Fruit fly (Drosophila melanogaster) whole organism, wandering third instar larva: ENCODE data around the gene CG11911.
A peak's percentile ranks its signal among the peaks of the same experiment; 100 is the strongest.

Experiments
- Abd-B ChIP-seq: fragments of >200 bp; optimal IDR thresholded peaks from 2 replicates; lab custom pipeline; 2017; ENCODE audit warnings: missing biosample characterization, missing genetic modification characterization
- CG32264 ChIP-seq: fragments of 200-800 bp; sonication (Bioruptor generic); optimal IDR thresholded peaks from 2 replicates; lab custom pipeline; 2016; ENCODE audit warnings: missing biosample characterization, missing genetic modification characterization
- CG9705 ChIP-seq: fragments of 200-800 bp; sonication (Bioruptor generic); optimal IDR thresholded peaks from 2 replicates; lab custom pipeline; 2018; ENCODE audit warnings: missing biosample characterization, mild to moderate bottlenecking, missing genetic modification characterization
- CrebA ChIP-seq: fragments of 200-800 bp; sonication (Bioruptor generic); optimal IDR thresholded peaks from 2 replicates; lab custom pipeline; 2016; ENCODE audit warnings: missing biosample characterization, mild to moderate bottlenecking, missing genetic modification characterization, borderline replicate concordance
- GATAd ChIP-seq: sonication (Bioruptor generic); optimal IDR thresholded peaks from 2 replicates; lab custom pipeline; 2016; ENCODE audit warnings: missing biosample characterization, missing genetic modification characterization
- HLH106 ChIP-seq: fragments of 200-800 bp; optimal IDR thresholded peaks from 3 replicates; lab custom pipeline; 2019; ENCODE audit warnings: missing biosample characterization, mild to moderate bottlenecking, missing genetic modification characterization, moderate library complexity
- Hr83 ChIP-seq: fragments of 200-300 bp; sonication (Bioruptor generic); optimal IDR thresholded peaks from 2 replicates; lab custom pipeline; 2016; ENCODE audit warnings: missing biosample characterization, mild to moderate bottlenecking, missing genetic modification characterization, moderate library complexity; ENCODE audit not compliant: poor library complexity, severe bottlenecking
- Jra ChIP-seq: sonication (Bioruptor generic); optimal IDR thresholded peaks from 2 replicates; lab custom pipeline; 2016; ENCODE audit warnings: missing biosample characterization, missing genetic modification characterization
- Myc ChIP-seq: fragments of >200 bp; optimal IDR thresholded peaks from 2 replicates; lab custom pipeline; 2017
- N ChIP-seq: fragments of >200 bp; optimal IDR thresholded peaks from 2 replicates; lab custom pipeline; 2018; ENCODE audit warnings: missing biosample characterization, missing external identifiers, missing genetic modification characterization
- OdsH ChIP-seq: fragments of 200-800 bp; sonication (Bioruptor generic); optimal IDR thresholded peaks from 2 replicates; lab custom pipeline; 2016; ENCODE audit warnings: missing biosample characterization, mild to moderate bottlenecking, missing genetic modification characterization
- Rel ChIP-seq, 2 experiments: fragments of 200-800 bp; sonication (Bioruptor generic) in 1 of 2; optimal IDR thresholded peaks; 2 replicates in 1 of 2; 3 replicates in 1 of 2; lab custom pipeline; 2016 to 2019; ENCODE audit warnings: mild to moderate bottlenecking in 2 of 2, missing biosample characterization in 2 of 2, missing genetic modification characterization in 2 of 2, moderate library complexity in 1 of 2
- Sp1 ChIP-seq: fragments of 200-800 bp; sonication (Bioruptor generic); optimal IDR thresholded peaks from 3 replicates; lab custom pipeline; 2019; ENCODE audit warnings: missing biosample characterization, mild to moderate bottlenecking, missing genetic modification characterization, moderate library complexity
- Vsx2 ChIP-seq: fragments of 200-300, 225-300 bp; sonication (Bioruptor generic); optimal IDR thresholded peaks from 2 replicates; lab custom pipeline; 2018; ENCODE audit warnings: missing biosample characterization, missing genetic modification characterization; ENCODE audit not compliant: partially characterized antibody
- br ChIP-seq: fragments of 200-800 bp; sonication (Bioruptor generic); optimal IDR thresholded peaks from 2 replicates; lab custom pipeline; 2016; ENCODE audit warnings: missing biosample characterization, missing genetic modification characterization
- dl ChIP-seq, 2 experiments: fragments of 175-275, 200-275 bp in 1 of 2; fragments of 200-275 bp in 1 of 2; sonication (Bioruptor generic); optimal IDR thresholded peaks; lab custom pipeline; 2018; ENCODE audit warnings: mild to moderate bottlenecking in 2 of 2, missing biosample characterization in 2 of 2, missing genetic modification characterization in 2 of 2, moderate library complexity in 2 of 2; ENCODE audit not compliant: partially characterized antibody in 2 of 2, insufficient read depth in 1 of 2
- dmrt93B ChIP-seq: fragments of 200-800 bp; sonication (Bioruptor generic); optimal IDR thresholded peaks from 2 replicates; lab custom pipeline; 2018; ENCODE audit warnings: missing biosample characterization, mild to moderate bottlenecking, missing genetic modification characterization
- dsf ChIP-seq: sonication (Bioruptor generic); optimal IDR thresholded peaks from 2 replicates; lab custom pipeline; 2016; ENCODE audit warnings: missing biosample characterization, missing genetic modification characterization, borderline replicate concordance
- ey ChIP-seq: fragments of 200-800 bp; sonication (Bioruptor generic); optimal IDR thresholded peaks from 2 replicates; lab custom pipeline; 2016; ENCODE audit warnings: missing biosample characterization, missing genetic modification characterization
- foxo ChIP-seq, 2 experiments: fragments of 200-800 bp; sonication (Bioruptor generic); optimal IDR thresholded peaks; 2 replicates in 1 of 2; 3 replicates in 1 of 2; lab custom pipeline; 2016 to 2017; ENCODE audit warnings: missing biosample characterization in 2 of 2, missing genetic modification characterization in 2 of 2
- h ChIP-seq: fragments of 200-800 bp; sonication (Bioruptor generic); optimal IDR thresholded peaks from 3 replicates; lab custom pipeline; 2016; ENCODE audit warnings: missing biosample characterization, mild to moderate bottlenecking, missing genetic modification characterization
- jim ChIP-seq: fragments of 175-275, 200-325 bp; sonication (Bioruptor generic); optimal IDR thresholded peaks from 2 replicates; lab custom pipeline; 2016; ENCODE audit warnings: missing biosample characterization, mild to moderate bottlenecking, missing genetic modification characterization
- pan ChIP-seq: fragments of >200 bp; optimal IDR thresholded peaks from 2 replicates; lab custom pipeline; 2017
- psq ChIP-seq: fragments of 200-800 bp; sonication (Bioruptor generic); optimal IDR thresholded peaks from 3 replicates; lab custom pipeline; 2017; ENCODE audit warnings: missing biosample characterization, mild to moderate bottlenecking, missing genetic modification characterization, moderate library complexity
- rgr ChIP-seq: fragments of 200-800 bp; sonication (Bioruptor generic); optimal IDR thresholded peaks from 3 replicates; lab custom pipeline; 2016; ENCODE audit warnings: missing biosample characterization, mild to moderate bottlenecking, missing genetic modification characterization
- sv ChIP-seq: fragments of 200-800 bp; sonication (Bioruptor generic); optimal IDR thresholded peaks from 3 replicates; lab custom pipeline; 2016; ENCODE audit warnings: missing biosample characterization, missing genetic modification characterization
- tai ChIP-seq: sonication (Bioruptor generic); optimal IDR thresholded peaks from 2 replicates; lab custom pipeline; 2016; ENCODE audit warnings: missing biosample characterization, missing genetic modification characterization
- usp ChIP-seq: fragments of >200 bp; optimal IDR thresholded peaks from 2 replicates; lab custom pipeline; 2017; ENCODE audit warnings: missing biosample characterization, missing genetic modification characterization

The CG11911 gene

DNA sequence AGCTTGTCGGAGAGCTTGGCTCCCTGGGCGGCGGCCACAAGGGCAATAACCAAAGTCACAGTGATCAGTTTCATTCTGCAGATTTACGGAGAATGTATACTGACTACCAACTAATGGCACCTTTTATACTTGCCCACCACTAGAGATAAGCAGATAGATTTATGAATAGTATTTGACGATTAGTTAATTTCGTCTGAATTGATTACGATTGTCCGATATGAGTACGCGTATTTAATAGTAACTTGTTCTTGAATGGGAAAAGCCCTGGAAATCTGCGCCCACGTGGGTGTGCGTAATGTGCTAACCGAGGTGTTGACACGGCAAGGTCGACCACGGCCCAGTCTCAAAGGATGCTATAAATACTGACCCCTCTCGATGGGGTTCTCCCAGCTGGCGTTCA, at the start of gene CG11911:
Gene CG11911, minus strand, starts transcription at position 101 of the 400 bp plus-strand sequence.
- TF ChIP-seq CG32264 (GFP tag; lab: Kevin White, UChicago) (no peak), N (GFP tag; lab: Kevin White, UChicago) (no peak), dl (GFP tag; optimal IDR thresholded peaks at IDR 0.05; lab: Kevin White, UChicago; ENCODE audit: insufficient read depth in 1 of 2, partially characterized antibody in 2 of 2) (no peak), h (GFP tag; lab: Kevin White, UChicago) (no peak), br (GFP tag; lab: Kevin White, UChicago) (no peak)

DNA sequence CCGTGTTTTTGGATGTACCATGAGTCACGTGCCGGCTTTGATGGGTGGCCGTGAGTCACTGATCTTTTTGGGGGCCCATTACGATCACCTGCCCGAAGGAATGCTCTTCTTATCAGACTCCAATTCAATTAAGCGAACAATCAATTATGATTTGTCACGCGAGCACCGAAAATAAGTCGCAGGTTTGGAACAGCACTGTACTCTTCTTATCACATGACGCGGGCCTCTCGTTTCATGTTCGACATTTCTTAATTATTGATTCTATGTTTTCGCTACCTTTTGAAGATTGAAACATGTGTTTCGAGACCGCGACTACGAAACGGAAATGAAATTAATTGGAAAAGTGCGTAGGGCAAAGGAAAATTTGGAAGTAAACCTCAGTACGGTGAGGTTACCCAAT, 48.8 kb upstream of the CG11911 start:
- no peak for TF ChIP-seq N (GFP tag; lab: Kevin White, UChicago)
- no peak for TF ChIP-seq GATAd (GFP tag; lab: Kevin White, UChicago)
- no peak for TF ChIP-seq dl (GFP tag; optimal IDR thresholded peaks at IDR 0.05; lab: Kevin White, UChicago; ENCODE audit: insufficient read depth in 1 of 2, partially characterized antibody in 2 of 2)
- TF ChIP-seq pan: no peak
- no peak for TF ChIP-seq Hr83 (GFP tag; lab: Kevin White, UChicago)
- no peak for TF ChIP-seq Abd-B (GFP tag; lab: Kevin White, UChicago)
- TF ChIP-seq tai (GFP tag; lab: Kevin White, UChicago): no peak
- no peak for TF ChIP-seq dsf (GFP tag; lab: Kevin White, UChicago)
- no peak for TF ChIP-seq CG9705 (GFP tag; lab: Kevin White, UChicago)
- no peak for TF ChIP-seq Vsx2
- TF ChIP-seq sv (GFP tag; lab: Kevin White, UChicago): no peak
- TF ChIP-seq usp: no peak
- TF ChIP-seq dmrt93B: no peak

DNA sequence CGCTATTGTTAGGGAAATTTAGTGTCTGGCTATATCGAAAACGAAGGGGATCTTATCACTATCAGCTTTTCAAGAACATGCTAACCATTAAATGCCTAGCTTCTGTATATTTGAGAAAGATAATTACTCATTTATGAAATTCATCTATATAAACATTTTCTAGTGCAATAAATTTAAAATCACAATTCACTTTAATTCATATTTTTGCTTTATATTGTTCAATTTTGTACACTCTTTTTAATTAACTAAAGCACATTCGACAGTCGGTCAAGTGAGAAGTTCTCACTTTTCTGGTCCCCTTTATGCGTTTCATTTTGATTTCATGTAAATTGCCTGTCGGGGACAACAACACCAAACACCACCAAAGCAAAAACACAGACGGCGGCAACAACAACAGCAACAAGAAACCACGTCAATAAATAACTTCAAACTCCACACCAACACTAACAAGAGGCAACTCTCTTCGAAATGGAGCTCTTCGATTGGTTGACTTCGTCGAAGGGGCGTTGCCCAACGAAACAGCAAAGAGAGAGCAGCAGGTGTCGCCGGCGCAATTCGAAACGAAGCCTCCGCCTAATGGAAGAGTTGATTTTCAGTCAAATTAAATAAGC, 47.5 kb upstream of the CG11911 start:
- no peak for TF ChIP-seq ey (GFP tag; lab: Kevin White, UChicago)
- peak; percentile 5 for TF ChIP-seq psq (GFP tag; lab: Kevin White, UChicago)
- no peak for TF ChIP-seq OdsH (GFP tag; lab: Kevin White, UChicago)
- TF ChIP-seq jim: no peak
- TF ChIP-seq h (GFP tag; lab: Kevin White, UChicago): no peak
- TF ChIP-seq Myc (lab: Kevin White, UChicago): no peak
- TF ChIP-seq HLH106: no peak

DNA sequence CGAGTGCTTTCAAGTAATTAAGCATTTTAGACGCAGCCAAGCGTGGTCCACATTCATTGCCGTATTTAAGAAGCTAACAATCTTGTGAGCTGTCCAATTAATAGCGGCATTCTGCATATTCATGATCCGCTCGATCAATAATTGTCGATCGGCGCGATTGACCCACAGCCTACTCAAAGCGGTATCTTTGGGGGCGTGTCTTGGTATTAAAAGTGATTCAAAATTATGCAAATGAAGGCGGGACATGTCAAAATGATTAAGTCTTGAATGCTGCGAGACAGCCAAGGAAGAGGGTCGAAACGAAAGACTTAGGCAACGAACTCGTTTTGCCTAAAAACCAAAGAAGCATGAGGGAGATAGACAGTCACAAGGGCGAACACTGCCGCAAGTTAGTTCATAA, 45.8 kb upstream of the CG11911 start:
- TF ChIP-seq sv (GFP tag; lab: Kevin White, UChicago): no peak
- TF ChIP-seq Myc (lab: Kevin White, UChicago): no peak
- no peak for TF ChIP-seq HLH106
- TF ChIP-seq Vsx2: no peak
- no peak for TF ChIP-seq Sp1
- TF ChIP-seq Jra (GFP tag; lab: Kevin White, UChicago): no peak
- TF ChIP-seq foxo (GFP tag; optimal IDR thresholded peaks at IDR 0.05; lab: Kevin White, UChicago): no peak
- no peak for TF ChIP-seq CrebA (GFP tag; lab: Kevin White, UChicago)
- TF ChIP-seq ey (GFP tag; lab: Kevin White, UChicago): no peak
- no peak for TF ChIP-seq rgr (GFP tag; lab: Kevin White, UChicago)
- no peak for TF ChIP-seq pan
- no peak for TF ChIP-seq dsf (GFP tag; lab: Kevin White, UChicago)

DNA sequence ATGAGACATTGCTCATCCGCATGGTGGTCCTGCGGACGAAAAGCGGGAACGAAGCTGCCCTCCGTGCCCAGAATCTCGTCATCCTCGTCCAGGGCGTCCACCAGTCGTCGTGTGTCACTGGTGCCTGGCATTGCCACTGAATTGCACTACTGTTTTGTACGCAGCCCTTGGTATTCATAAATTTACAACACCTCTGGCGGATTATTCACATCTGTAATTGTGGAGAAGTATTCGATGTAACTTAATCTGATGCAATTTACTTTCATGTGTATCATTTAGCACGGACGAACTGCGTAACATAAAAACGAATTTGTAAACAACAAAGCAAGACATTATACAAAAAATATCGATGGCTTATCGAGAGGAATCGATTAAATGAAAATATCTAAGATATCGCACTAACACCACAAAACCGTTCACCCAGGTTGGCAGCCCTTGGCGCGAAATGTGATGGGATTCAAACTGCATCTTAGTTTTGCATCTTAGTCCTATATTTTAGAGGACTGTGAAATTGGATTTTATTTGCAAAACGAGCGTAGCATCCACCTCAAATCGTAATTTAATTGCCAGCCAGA, 36.6 kb upstream of the CG11911 start, which contains the start of gene Ent1:
Gene Ent1, minus strand, starts transcription at position 319 of the 575 bp plus-strand sequence.
- no peak for TF ChIP-seq Rel (GFP tag; optimal IDR thresholded peaks at IDR 0.05; lab: Kevin White, UChicago)
- TF ChIP-seq Rel (tag; optimal IDR thresholded peaks at IDR 0.05; lab: Kevin White, UChicago): no peak
- TF ChIP-seq Jra (GFP tag; lab: Kevin White, UChicago): no peak
- TF ChIP-seq Myc (lab: Kevin White, UChicago): no peak
- no peak for TF ChIP-seq GATAd (GFP tag; lab: Kevin White, UChicago)
- peak; percentile 0 for TF ChIP-seq Hr83 (GFP tag; lab: Kevin White, UChicago)
- no peak for TF ChIP-seq Vsx2
